Fruit fly (Drosophila melanogaster): ENCODE measurements around the gene Ahcy.

The Ahcy gene

dm6 chrX:15497440-15498271 lies 47.6 kb downstream of the Ahcy start:
- TF ChIP-seq usp (GFP tag; optimal IDR thresholded peaks at IDR 0.05): no peak
- TF ChIP-seq CG8478 (optimal IDR thresholded peaks at IDR 0.05): no peak
- TF ChIP-seq pan (optimal IDR thresholded peaks at IDR 0.05): no peak
- TF ChIP-seq Dll (optimal IDR thresholded peaks at IDR 0.05): no peak
- no peak for TF ChIP-seq psq (optimal IDR thresholded peaks at IDR 0.05)
- TF ChIP-seq EcR (GFP tag; optimal IDR thresholded peaks at IDR 0.05): no peak

dm6 chrX:15498791-15499190 lies 48.7 kb downstream of the Ahcy start:
- no peak for TF ChIP-seq CG8478 (optimal IDR thresholded peaks at IDR 0.05)
- TF ChIP-seq usp (GFP tag; optimal IDR thresholded peaks at IDR 0.05): no peak
- no peak for TF ChIP-seq psq (optimal IDR thresholded peaks at IDR 0.05)
- no peak for TF ChIP-seq Dll (optimal IDR thresholded peaks at IDR 0.05)
- TF ChIP-seq pan (optimal IDR thresholded peaks at IDR 0.05): no peak
- TF ChIP-seq EcR (GFP tag; optimal IDR thresholded peaks at IDR 0.05): no peak

- TF ChIP-seq psq (optimal IDR thresholded peaks at IDR 0.05) (no peak), EcR (GFP tag; optimal IDR thresholded peaks at IDR 0.05) (no peak), usp (GFP tag; optimal IDR thresholded peaks at IDR 0.05) (no peak), CG8478 (optimal IDR thresholded peaks at IDR 0.05) (no peak), Dll (optimal IDR thresholded peaks at IDR 0.05) (no peak), pan (optimal IDR thresholded peaks at IDR 0.05) (no peak)
Observed at dm6 chrX:15499996-15500904, 50.2 kb downstream of the Ahcy start.

- no peak for TF ChIP-seq usp (GFP tag; optimal IDR thresholded peaks at IDR 0.05)
Observed at dm6 chrX:15501706-15502267, 51.7 kb downstream of the Ahcy start.

Measured in whole organism.